Fruit fly (Drosophila melanogaster) whole organism, prepupa: ENCODE measurements around the gene CG43707.

Experiments used
- Blimp-1 ChIP-seq: fragments of 200-800 bp; sonication (Bioruptor generic); optimal IDR thresholded peaks from 3 replicates; lab custom pipeline; 2017; ENCODE audit warnings: missing biosample characterization, missing genetic modification characterization, mild to moderate bottlenecking, moderate library complexity, missing genetic modification reagents
- CG10631 ChIP-seq: fragments of 200-800 bp; sonication (Bioruptor generic); optimal IDR thresholded peaks from 2 replicates; lab custom pipeline; 2016; ENCODE audit warnings: missing biosample characterization, missing genetic modification characterization
- CG10669 ChIP-seq: fragments of 200-800 bp; sonication (Bioruptor generic); optimal IDR thresholded peaks from 3 replicates; lab custom pipeline; 2018; ENCODE audit warnings: missing biosample characterization, mild to moderate bottlenecking, missing genetic modification characterization, moderate library complexity
- CG11294 ChIP-seq: fragments of 200-800 bp; sonication (Bioruptor generic); IDR thresholded peaks from 2 replicates; pipeline ENCODE4 v1.3.6; 2022; ENCODE audit warnings: missing biosample characterization, missing genetic modification characterization
- CG11762 ChIP-seq: fragments of 200-800 bp; sonication (Bioruptor generic); optimal IDR thresholded peaks from 3 replicates; lab custom pipeline; 2016; ENCODE audit warnings: missing biosample characterization, missing genetic modification characterization; ENCODE audit not compliant: insufficient read depth
- CG15336 ChIP-seq: fragments of 200-800 bp; sonication (Bioruptor generic); IDR thresholded peaks from 2 replicates; pipeline ENCODE4 v1.3.6; 2022; ENCODE audit warnings: missing biosample characterization, missing genetic modification characterization
- CG1621 ChIP-seq: fragments of 200-800 bp; sonication (Bioruptor generic); optimal IDR thresholded peaks from 3 replicates; lab custom pipeline; 2018; ENCODE audit warnings: missing biosample characterization, mild to moderate bottlenecking, missing genetic modification characterization
- CG3032 ChIP-seq: fragments of 200-800 bp; optimal IDR thresholded peaks from 2 replicates; lab custom pipeline; 2019; ENCODE audit warnings: missing biosample characterization, mild to moderate bottlenecking, missing genetic modification characterization, moderate library complexity
- CG31627 ChIP-seq: fragments of 200-800 bp; sonication (Bioruptor generic); optimal IDR thresholded peaks from 3 replicates; lab custom pipeline; 2016; ENCODE audit warnings: missing biosample characterization, missing genetic modification characterization
- CG34406 ChIP-seq: fragments of 200-800 bp; sonication (Bioruptor generic); optimal IDR thresholded peaks from 3 replicates; lab custom pipeline; 2016; ENCODE audit warnings: missing biosample characterization, missing genetic modification characterization
- CG3919 ChIP-seq: fragments of 200-800 bp; sonication (Bioruptor generic); optimal IDR thresholded peaks from 3 replicates; lab custom pipeline; 2016; ENCODE audit warnings: missing biosample characterization, missing genetic modification characterization
- CG4318 ChIP-seq: fragments of 200-800 bp; sonication (Bioruptor generic); optimal IDR thresholded peaks from 3 replicates; lab custom pipeline; 2017; ENCODE audit warnings: missing biosample characterization, mild to moderate bottlenecking, missing genetic modification characterization
- CG6792 ChIP-seq: fragments of 200-800 bp; sonication (Bioruptor generic); optimal IDR thresholded peaks from 3 replicates; lab custom pipeline; 2016; ENCODE audit warnings: missing biosample characterization, missing genetic modification characterization
- CG6808 ChIP-seq: fragments of 200-800 bp; sonication (Bioruptor generic); optimal IDR thresholded peaks from 3 replicates; lab custom pipeline; 2017; ENCODE audit warnings: missing biosample characterization, missing genetic modification characterization, mild to moderate bottlenecking, moderate library complexity, missing genetic modification reagents
- CG7368 ChIP-seq: fragments of 200-800 bp; sonication (Bioruptor generic); optimal IDR thresholded peaks from 3 replicates; lab custom pipeline; 2016; ENCODE audit warnings: missing biosample characterization, missing genetic modification characterization
- CG8632 ChIP-seq: fragments of 200-800 bp; sonication (Bioruptor generic); optimal IDR thresholded peaks from 3 replicates; lab custom pipeline; 2016; ENCODE audit warnings: missing biosample characterization, missing genetic modification characterization
- CG9139 ChIP-seq: fragments of 200-800 bp; sonication (Bioruptor generic); optimal IDR thresholded peaks from 3 replicates; lab custom pipeline; 2017; ENCODE audit warnings: missing biosample characterization, mild to moderate bottlenecking, missing genetic modification characterization
- Eip75B ChIP-seq: fragments of 200-800 bp; sonication (Bioruptor generic); optimal IDR thresholded peaks from 3 replicates; lab custom pipeline; 2016; ENCODE audit warnings: missing biosample characterization, missing genetic modification characterization
- Eip78C ChIP-seq: fragments of 200-800 bp; sonication (Bioruptor generic); peaks from one replicate; lab custom pipeline; 2016; ENCODE audit warnings: missing biosample characterization, missing genetic modification characterization
- Ets21C ChIP-seq: fragments of 200-800 bp; sonication (Bioruptor generic); optimal IDR thresholded peaks from 3 replicates; lab custom pipeline; 2016; ENCODE audit warnings: missing biosample characterization, missing genetic modification characterization
- Hr38 ChIP-seq: sonication (Bioruptor generic); optimal IDR thresholded peaks from 2 replicates; lab custom pipeline; 2016; ENCODE audit warnings: missing biosample characterization, missing genetic modification characterization
- Hr39 ChIP-seq: fragments of 200-800 bp; sonication (Bioruptor generic); optimal IDR thresholded peaks from 2 replicates; lab custom pipeline; 2016; ENCODE audit warnings: missing biosample characterization, missing genetic modification characterization
- Hr4 ChIP-seq: fragments of 200-800 bp; sonication (Bioruptor generic); optimal IDR thresholded peaks from 3 replicates; lab custom pipeline; 2016; ENCODE audit warnings: missing biosample characterization, missing genetic modification characterization
- Met ChIP-seq: fragments of 200-800 bp; sonication (Bioruptor generic); optimal IDR thresholded peaks from 3 replicates; lab custom pipeline; 2016; ENCODE audit warnings: missing biosample characterization, missing genetic modification characterization
- OdsH ChIP-seq: fragments of 200-800 bp; sonication (Bioruptor generic); optimal IDR thresholded peaks from 3 replicates; lab custom pipeline; 2016; ENCODE audit warnings: missing biosample characterization, missing genetic modification characterization
- Smox ChIP-seq: fragments of 200-800 bp; sonication (Bioruptor generic); optimal IDR thresholded peaks from 3 replicates; lab custom pipeline; 2016; ENCODE audit warnings: missing biosample characterization, missing genetic modification characterization
- Sox14 ChIP-seq: fragments of 200-800 bp; sonication (Bioruptor generic); optimal IDR thresholded peaks from 3 replicates; lab custom pipeline; 2016; ENCODE audit warnings: missing biosample characterization, missing genetic modification characterization
- achi ChIP-seq: fragments of 200-800 bp; sonication (Bioruptor generic); optimal IDR thresholded peaks from 3 replicates; lab custom pipeline; 2016; ENCODE audit warnings: missing biosample characterization, missing genetic modification characterization
- acj6 ChIP-seq: fragments of 200-800 bp; sonication (Bioruptor generic); optimal IDR thresholded peaks from 3 replicates; lab custom pipeline; 2016; ENCODE audit warnings: missing biosample characterization, missing genetic modification characterization
- cyc ChIP-seq: fragments of 200-800 bp; sonication (Bioruptor generic); optimal IDR thresholded peaks from 3 replicates; lab custom pipeline; 2016; ENCODE audit warnings: missing biosample characterization, missing genetic modification characterization
- dac ChIP-seq: fragments of 200-800 bp; sonication (Bioruptor generic); optimal IDR thresholded peaks from 2 replicates; lab custom pipeline; 2017; ENCODE audit warnings: missing biosample characterization, mild to moderate bottlenecking, missing genetic modification characterization
- fd59A ChIP-seq: fragments of 200-800 bp; sonication (Bioruptor generic); optimal IDR thresholded peaks from 2 replicates; lab custom pipeline; 2017; ENCODE audit warnings: missing biosample characterization, mild to moderate bottlenecking, missing genetic modification characterization, missing genetic modification reagents
- fkh ChIP-seq: fragments of 200-800 bp; sonication (Bioruptor generic); optimal IDR thresholded peaks from 3 replicates; lab custom pipeline; 2017; ENCODE audit warnings: missing biosample characterization, mild to moderate bottlenecking, missing genetic modification characterization, moderate library complexity
- lz ChIP-seq: fragments of 200-800 bp; sonication (Bioruptor generic); optimal IDR thresholded peaks from 3 replicates; lab custom pipeline; 2016; ENCODE audit warnings: missing biosample characterization, missing genetic modification characterization
- net ChIP-seq: fragments of 200-800 bp; sonication (Bioruptor generic); optimal IDR thresholded peaks from 3 replicates; lab custom pipeline; 2016; ENCODE audit warnings: missing biosample characterization, missing genetic modification characterization
- pdm3 ChIP-seq: fragments of 200-800 bp; sonication (Bioruptor generic); optimal IDR thresholded peaks from 3 replicates; lab custom pipeline; 2016; ENCODE audit warnings: missing biosample characterization, missing genetic modification characterization
- salr ChIP-seq, 2 experiments: fragments of 200-800 bp; sonication (Bioruptor generic); optimal IDR thresholded peaks; 3 replicates each; lab custom pipeline; 2016 to 2018; ENCODE audit warnings: missing biosample characterization in 2 of 2, missing genetic modification characterization in 2 of 2, mild to moderate bottlenecking in 1 of 2
- spab ChIP-seq: fragments of 200-800 bp; sonication (Bioruptor generic); optimal IDR thresholded peaks from 2 replicates; lab custom pipeline; 2017; ENCODE audit warnings: missing biosample characterization, mild to moderate bottlenecking, missing genetic modification characterization, missing genetic modification reagents
- ss ChIP-seq, 2 experiments: fragments of 200-800 bp; sonication (Bioruptor generic); optimal IDR thresholded peaks; 2 replicates in 1 of 2; 3 replicates in 1 of 2; lab custom pipeline; 2017 to 2018; ENCODE audit warnings: mild to moderate bottlenecking in 2 of 2, missing biosample characterization in 2 of 2, missing genetic modification characterization in 2 of 2, moderate library complexity in 1 of 2
- svp ChIP-seq: fragments of 200-800 bp; sonication (Bioruptor generic); peaks from one replicate; lab custom pipeline; 2016; ENCODE audit warnings: missing biosample characterization, missing genetic modification characterization
- topi ChIP-seq: fragments of 200-800 bp; sonication (Bioruptor generic); optimal IDR thresholded peaks from 3 replicates; lab custom pipeline; 2016; ENCODE audit warnings: missing biosample characterization, missing genetic modification characterization

Gene CG43707

DNA sequence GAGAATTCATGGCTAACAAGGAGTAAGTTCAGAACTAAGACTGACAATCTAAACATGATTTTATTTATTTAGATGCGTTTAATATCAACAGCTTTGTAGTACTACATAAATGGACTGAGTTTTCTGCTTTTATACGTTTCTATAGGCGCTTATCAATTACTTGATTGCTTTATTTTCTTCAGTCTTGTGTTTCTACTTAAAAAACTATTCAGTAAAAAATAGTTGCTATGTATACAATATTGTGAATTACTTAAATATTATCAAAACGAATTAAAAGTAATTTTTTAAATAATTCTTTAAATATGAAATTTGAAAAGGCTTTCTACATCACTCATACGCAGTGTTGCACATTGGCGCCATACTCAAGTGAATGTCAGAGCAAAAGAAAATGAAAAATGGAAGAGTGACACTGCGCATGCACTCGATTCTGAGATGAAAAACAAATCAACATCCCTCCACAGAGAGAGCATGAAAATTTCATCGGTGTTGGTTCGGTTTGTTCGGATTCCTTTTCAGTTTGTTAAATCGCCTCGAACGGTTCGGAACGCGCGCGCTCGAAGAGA, 39.3 kb upstream of the CG43707 start, which contains the start of the genes lectin-24A and Shaw:
Gene lectin-24A, minus strand, starts transcription at position 101 of the 563 bp plus-strand sequence.
Gene Shaw, plus strand, starts transcription at position 513 of the 563 bp plus-strand sequence.
- TF ChIP-seq CG11762 (GFP tag; lab: Kevin White, UChicago) (no peak), achi (GFP tag; lab: Kevin White, UChicago) (peak; percentile 11)

DNA sequence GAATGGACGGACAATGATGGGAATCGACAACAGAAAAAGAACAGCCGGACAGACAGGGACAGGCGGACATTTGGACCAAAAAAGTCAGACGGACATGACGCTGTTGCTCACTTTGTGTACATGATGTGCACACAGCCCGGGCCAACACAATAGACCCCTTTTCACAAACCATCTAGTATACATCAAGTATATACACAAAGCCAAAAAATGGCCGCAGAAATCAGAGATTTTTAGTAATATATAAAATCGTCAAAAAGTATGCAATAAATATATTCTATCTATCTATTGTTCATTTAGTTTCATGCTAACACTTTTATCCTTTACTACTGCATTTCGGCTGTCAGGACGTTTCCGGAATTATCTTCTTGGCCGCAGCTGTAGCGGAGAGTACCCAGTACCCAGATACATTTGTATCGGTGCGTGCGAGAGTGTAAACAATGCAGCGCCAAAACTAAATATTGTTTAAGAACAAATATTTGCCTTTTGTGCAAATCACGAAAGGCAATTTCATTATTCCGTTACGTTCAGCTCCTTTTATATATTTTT, 37.6 kb upstream of the CG43707 start:
- TF ChIP-seq CG7368 (GFP tag; lab: Kevin White, UChicago) (peak; percentile 27), fkh (no peak), topi (GFP tag; lab: Kevin White, UChicago) (no peak), achi (GFP tag; lab: Kevin White, UChicago) (peak; percentile 33), CG34406 (GFP tag; lab: Kevin White, UChicago) (peak; percentile 42), Smox (GFP tag; lab: Kevin White, UChicago) (peak; percentile 26), acj6 (GFP tag; lab: Kevin White, UChicago) (peak; percentile 39), dac (no peak), Ets21C (no peak), Met (peak; percentile 22), CG15336 (GFP tag; lab: Robert Waterston, UW) (no peak), CG3032 (no peak), cyc (GFP tag; lab: Kevin White, UChicago) (peak; percentile 14), Hr38 (GFP tag; lab: Kevin White, UChicago) (no peak), OdsH (GFP tag; lab: Kevin White, UChicago) (peak; percentile 40), Hr4 (GFP tag; lab: Kevin White, UChicago) (peak; percentile 28), CG4318 (GFP tag; lab: Kevin White, UChicago) (no peak), pdm3 (peak; percentile 50), net (GFP tag; lab: Kevin White, UChicago) (no peak), svp (GFP tag; lab: Kevin White, UChicago) (peak; percentile 67), CG1621 (tag; lab: Kevin White, UChicago) (no peak), Eip75B (GFP tag; lab: Kevin White, UChicago) (peak; percentile 16), Eip78C (GFP tag; lab: Kevin White, UChicago) (peak; percentile 88), CG9139 (GFP tag; lab: Kevin White, UChicago) (peak; percentile 40), CG10669 (GFP tag; lab: Kevin White, UChicago) (peak; percentile 25), CG11762 (GFP tag; lab: Kevin White, UChicago) (no peak), CG31627 (GFP tag; lab: Kevin White, UChicago) (no peak), Hr39 (peak; percentile 14), CG6808 (GFP tag; lab: Kevin White, UChicago) (peak; percentile 59), ss (GFP tag; optimal IDR thresholded peaks at IDR 0.05; lab: Kevin White, UChicago) (no peak), salr (GFP tag; optimal IDR thresholded peaks at IDR 0.05; lab: Kevin White, UChicago) (peak in 1 of 2 experiments; percentile 40), Sox14 (peak; percentile 26), fd59A (GFP tag; lab: Kevin White, UChicago) (peak; percentile 45), CG3919 (GFP tag; lab: Kevin White, UChicago) (no peak), lz (peak; percentile 1), spab (GFP tag; lab: Kevin White, UChicago) (peak; percentile 33), CG11294 (no peak), CG10631 (peak; percentile 32), Blimp-1 (no peak), CG8632 (GFP tag; lab: Kevin White, UChicago) (peak; percentile 42), CG6792 (GFP tag; lab: Kevin White, UChicago) (peak; percentile 22)
- TF ChIP-seq, all 60 proteins: peak for 25
